Fruit fly (Drosophila melanogaster): ENCODE measurements around the gene CG11370.
A peak's percentile ranks its signal among the peaks of the same experiment; 100 is the strongest.

Gene CG11370

DNA sequence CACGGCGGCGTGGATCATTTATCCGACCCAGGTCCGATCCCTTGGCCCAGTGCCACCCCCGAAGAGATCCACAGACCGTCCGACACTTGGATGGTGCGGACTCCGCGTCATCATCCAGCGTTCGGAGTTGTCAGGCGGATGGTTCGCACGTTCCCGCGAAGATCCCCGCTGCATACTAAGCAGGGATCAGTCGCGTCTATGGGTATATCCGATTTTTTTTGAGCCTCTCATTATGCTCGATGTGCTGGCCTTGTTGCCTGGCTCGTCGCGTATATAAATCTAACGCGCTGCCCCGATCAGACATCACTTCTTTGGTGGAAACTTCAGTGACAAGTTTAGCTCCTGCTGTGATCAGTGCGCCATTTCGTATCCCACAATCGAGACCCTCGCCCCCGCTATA lies at the start of gene CG11370:
TSS of gene CG11370 (plus strand) at position 301 of the 400 bp plus-strand sequence.
- no peak for TF ChIP-seq sage (GFP tag; optimal IDR thresholded peaks at IDR 0.05)
- no peak for TF ChIP-seq pan (optimal IDR thresholded peaks at IDR 0.05)
- no peak for TF ChIP-seq Dif (GFP tag; optimal IDR thresholded peaks at IDR 0.05; ENCODE audit: partially characterized antibody)
- TF ChIP-seq Sp1 (GFP tag; optimal IDR thresholded peaks at IDR 0.05), result no peak

DNA sequence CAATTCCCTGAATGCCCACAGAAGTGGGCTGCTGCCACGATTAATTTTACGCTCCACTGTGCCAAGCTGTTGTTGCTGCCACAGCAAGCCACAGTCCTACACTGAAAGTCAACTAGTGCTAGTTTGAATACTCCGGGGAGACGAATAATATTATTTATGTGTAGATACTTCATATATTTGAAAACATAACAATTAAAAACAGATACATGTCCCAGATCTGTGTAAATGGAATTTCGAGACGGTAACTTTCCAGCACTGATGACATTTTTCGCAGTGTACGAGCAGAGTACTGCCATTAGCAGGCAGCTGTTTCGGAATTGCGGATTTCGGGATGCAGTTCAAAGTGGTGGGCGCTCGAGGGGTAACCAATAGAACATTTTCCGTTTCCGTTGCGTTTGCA lies 46.8 kb upstream of the CG11370 start:
- TF ChIP-seq sv (GFP tag; optimal IDR thresholded peaks at IDR 0.05), result no peak
- no peak for TF ChIP-seq br (GFP tag; optimal IDR thresholded peaks at IDR 0.05)
- TF ChIP-seq Dfd (GFP tag; optimal IDR thresholded peaks at IDR 0.05), result no peak
- TF ChIP-seq CG9705 (GFP tag; optimal IDR thresholded peaks at IDR 0.05), result no peak
- TF ChIP-seq GATAd (GFP tag; optimal IDR thresholded peaks at IDR 0.05), result no peak
- no peak for TF ChIP-seq dl (GFP tag; optimal IDR thresholded peaks at IDR 0.05; ENCODE audit: insufficient read depth in 1 of 2, partially characterized antibody in 2 of 2)
- no peak for TF ChIP-seq CrebA (GFP tag; optimal IDR thresholded peaks at IDR 0.05; ENCODE audit: borderline replicate concordance)
- no peak for TF ChIP-seq Abd-B (GFP tag; optimal IDR thresholded peaks at IDR 0.05)
- TF ChIP-seq HLH106 (tag; optimal IDR thresholded peaks at IDR 0.05), result peak; percentile 27
- TF ChIP-seq Myc (optimal IDR thresholded peaks at IDR 0.05), result no peak
- TF ChIP-seq tai (GFP tag; optimal IDR thresholded peaks at IDR 0.05), result no peak
- no peak for TF ChIP-seq pan (optimal IDR thresholded peaks at IDR 0.05)
- peak; percentile 1 for TF ChIP-seq Sp1 (GFP tag; optimal IDR thresholded peaks at IDR 0.05)
- TF ChIP-seq brk (GFP tag; optimal IDR thresholded peaks at IDR 0.05), result no peak
- no peak for TF ChIP-seq jim (GFP tag; optimal IDR thresholded peaks at IDR 0.05)
- no peak for TF ChIP-seq Mio (GFP tag; optimal IDR thresholded peaks at IDR 0.05)
- TF ChIP-seq rgr (GFP tag; optimal IDR thresholded peaks at IDR 0.05), result peak; percentile 49
- TF ChIP-seq Rel (GFP tag; optimal IDR thresholded peaks at IDR 0.05), result no peak
- TF ChIP-seq Rel (tag; optimal IDR thresholded peaks at IDR 0.05), result no peak
- TF ChIP-seq Jra (GFP tag; optimal IDR thresholded peaks at IDR 0.05), result no peak
- TF ChIP-seq dmrt93B (GFP tag; optimal IDR thresholded peaks at IDR 0.05), result no peak
- peak; percentile 25 for TF ChIP-seq fru (GFP tag; optimal IDR thresholded peaks at IDR 0.05)
- no peak for TF ChIP-seq usp (GFP tag; optimal IDR thresholded peaks at IDR 0.05)
- TF ChIP-seq CG32264 (GFP tag; optimal IDR thresholded peaks at IDR 0.05), result no peak
- TF ChIP-seq Hr78 (GFP tag; optimal IDR thresholded peaks at IDR 0.05), result no peak
- no peak for TF ChIP-seq dsf (GFP tag; optimal IDR thresholded peaks at IDR 0.05; ENCODE audit: borderline replicate concordance)
- peak; percentile 46 for TF ChIP-seq h (GFP tag; optimal IDR thresholded peaks at IDR 0.05)
- TF ChIP-seq sage (GFP tag; optimal IDR thresholded peaks at IDR 0.05), result no peak
- no peak for TF ChIP-seq Hr83 (GFP tag; optimal IDR thresholded peaks at IDR 0.05; ENCODE audit: poor library complexity, severe bottlenecking)
- TF ChIP-seq ey (GFP tag; optimal IDR thresholded peaks at IDR 0.05), result peak; percentile 44
- TF ChIP-seq psq (GFP tag; optimal IDR thresholded peaks at IDR 0.05), result no peak
- no peak for TF ChIP-seq lola (GFP tag; optimal IDR thresholded peaks at IDR 0.05)
- no peak for TF ChIP-seq woc (GFP tag; optimal IDR thresholded peaks at IDR 0.05)
- no peak for TF ChIP-seq Hnf4 (GFP tag; optimal IDR thresholded peaks at IDR 0.05)
- TF ChIP-seq Vsx2 (GFP tag; optimal IDR thresholded peaks at IDR 0.05; ENCODE audit: partially characterized antibody), result no peak
- no peak for TF ChIP-seq Dif (GFP tag; optimal IDR thresholded peaks at IDR 0.05; ENCODE audit: partially characterized antibody)
- no peak for TF ChIP-seq N (GFP tag; optimal IDR thresholded peaks at IDR 0.05)
- peak in 1 of 2 experiments; percentile 8 for TF ChIP-seq foxo (GFP tag; optimal IDR thresholded peaks at IDR 0.05)
- peak; percentile 11 for TF ChIP-seq OdsH (GFP tag; optimal IDR thresholded peaks at IDR 0.05)

- TF ChIP-seq Rel (GFP tag; optimal IDR thresholded peaks at IDR 0.05) (no peak), Rel (tag; optimal IDR thresholded peaks at IDR 0.05) (peak; percentile 13), fru (GFP tag; optimal IDR thresholded peaks at IDR 0.05) (no peak), lola (GFP tag; optimal IDR thresholded peaks at IDR 0.05) (no peak), rgr (GFP tag; optimal IDR thresholded peaks at IDR 0.05) (peak; percentile 12)
Observed at dm6 chr3L:22669275-22670006, 42.5 kb upstream of the CG11370 start, which contains the start of gene Jhbp6. TSS of gene Jhbp6 (plus strand) at chr3L:22669956.

Measured in whole organism, wandering third instar larva.